Worm (Caenorhabditis elegans) whole organism, mixed stage, embryonic: ENCODE data around the gene lite-1.
A peak's percentile ranks its signal among the peaks of the same experiment; 100 is the strongest.

ENCODE experiments used
- M03D4.4 ChIP-seq: sonication (generic microtip); optimal IDR thresholded peaks from 2 replicates; lab custom pipeline; 2017; ENCODE audit warnings: mild to moderate bottlenecking, missing genetic modification characterization, missing compliant biosample characterization
- bed-3 ChIP-seq: fragments of 200-800 bp; sonication (Bioruptor generic); optimal IDR thresholded peaks from 3 replicates; lab custom pipeline; 2018; ENCODE audit warnings: mild to moderate bottlenecking, missing genetic modification characterization, moderate library complexity, missing compliant biosample characterization
- blmp-1 ChIP-seq: fragments of 150-350 bp; optimal IDR thresholded peaks from 2 replicates; lab custom pipeline; 2014; ENCODE audit warnings: missing biosample characterization, missing genetic modification characterization
- ceh-39 ChIP-seq: fragments of 150-350 bp; optimal IDR thresholded peaks from 2 replicates; lab custom pipeline; 2014; ENCODE audit warnings: missing biosample characterization, missing genetic modification characterization
- ceh-43 ChIP-seq: fragments of 200-800 bp; sonication (Bioruptor generic); optimal IDR thresholded peaks from 2 replicates; lab custom pipeline; 2018; ENCODE audit warnings: mild to moderate bottlenecking, missing genetic modification characterization, moderate library complexity, missing compliant biosample characterization
- ceh-83 ChIP-seq: fragments of 200-800 bp; sonication (Bioruptor generic); optimal IDR thresholded peaks from 2 replicates; lab custom pipeline; 2018; ENCODE audit warnings: mild to moderate bottlenecking, missing genetic modification characterization, missing compliant biosample characterization
- ces-1 ChIP-seq: fragments of 150-350 bp; optimal IDR thresholded peaks from 2 replicates; lab custom pipeline; 2014; ENCODE audit warnings: missing biosample characterization, missing genetic modification reagents, missing genetic modification characterization
- cnd-1 ChIP-seq: fragments of 200-800 bp; sonication (Bioruptor generic); optimal IDR thresholded peaks from 2 replicates; lab custom pipeline; 2018; ENCODE audit warnings: mild to moderate bottlenecking, missing genetic modification characterization, missing compliant biosample characterization
- drap-1 ChIP-seq: fragments of 200-800 bp; sonication (Bioruptor generic); optimal IDR thresholded peaks from 3 replicates; lab custom pipeline; 2018; ENCODE audit warnings: mild to moderate bottlenecking, missing genetic modification characterization, missing compliant biosample characterization
- elt-1 ChIP-seq: sonication (generic microtip); optimal IDR thresholded peaks from 2 replicates; lab custom pipeline; 2017; ENCODE audit warnings: missing genetic modification characterization, mild to moderate bottlenecking, missing compliant biosample characterization, antibody characterized with exemption, moderate library complexity, borderline replicate concordance; ENCODE audit not compliant: insufficient read depth
- elt-3 ChIP-seq: fragments of 150-350 bp; optimal IDR thresholded peaks from 2 replicates; lab custom pipeline; 2014; ENCODE audit warnings: missing biosample characterization, missing genetic modification characterization
- flh-1 ChIP-seq: fragments of 200-800 bp; sonication (Bioruptor generic); optimal IDR thresholded peaks from 2 replicates; lab custom pipeline; 2018; ENCODE audit warnings: mild to moderate bottlenecking, missing genetic modification characterization, moderate library complexity, missing compliant biosample characterization
- ham-2 ChIP-seq: fragments of 200-800 bp; sonication (Bioruptor generic); optimal IDR thresholded peaks from 2 replicates; lab custom pipeline; 2018; ENCODE audit warnings: mild to moderate bottlenecking, missing genetic modification characterization, missing compliant biosample characterization
- hlh-1 ChIP-seq: fragments of 150-350 bp; optimal IDR thresholded peaks from 2 replicates; lab custom pipeline; 2014; ENCODE audit warnings: missing biosample characterization, missing genetic modification reagents, missing genetic modification characterization
- lin-13 ChIP-seq: fragments of 150-350 bp; optimal IDR thresholded peaks from 2 replicates; lab custom pipeline; 2014; ENCODE audit warnings: missing biosample characterization, missing genetic modification characterization
- lin-32 ChIP-seq: fragments of 200-800 bp; sonication (Bioruptor generic); optimal IDR thresholded peaks from 2 replicates; lab custom pipeline; 2018; ENCODE audit warnings: mild to moderate bottlenecking, missing genetic modification characterization, missing compliant biosample characterization
- mab-5 ChIP-seq: fragments of 150-350 bp; optimal IDR thresholded peaks from 2 replicates; lab custom pipeline; 2014; ENCODE audit warnings: missing biosample characterization, missing genetic modification characterization
- mep-1 ChIP-seq: fragments of 150-350 bp; optimal IDR thresholded peaks from 2 replicates; lab custom pipeline; 2017; ENCODE audit warnings: missing biosample characterization, missing genetic modification reagents, missing genetic modification characterization, inconsistent platforms
- mls-2 ChIP-seq: sonication (generic microtip); optimal IDR thresholded peaks from 2 replicates; lab custom pipeline; 2016; ENCODE audit warnings: mild to moderate bottlenecking, missing genetic modification characterization, moderate library complexity, missing compliant biosample characterization
- nhr-12 ChIP-seq: fragments of 150-350 bp; optimal IDR thresholded peaks from 2 replicates; lab custom pipeline; 2014; ENCODE audit warnings: missing biosample characterization, missing genetic modification characterization
- nhr-2 ChIP-seq: fragments of 150-350 bp; optimal IDR thresholded peaks from 2 replicates; lab custom pipeline; 2014; ENCODE audit warnings: missing biosample characterization, missing genetic modification characterization
- nhr-237 ChIP-seq: fragments of 150-350 bp; optimal IDR thresholded peaks from 2 replicates; lab custom pipeline; 2014; ENCODE audit warnings: missing biosample characterization, missing genetic modification characterization
- nhr-76 ChIP-seq: sonication (generic microtip); optimal IDR thresholded peaks from 2 replicates; lab custom pipeline; 2017; ENCODE audit warnings: missing biosample characterization, missing genetic modification characterization
- pha-4 ChIP-seq: fragments of 150-350 bp; optimal IDR thresholded peaks from 2 replicates; lab custom pipeline; 2018; ENCODE audit warnings: missing biosample characterization, missing genetic modification reagents, missing genetic modification characterization
- snpc-4 ChIP-seq: fragments of 150-350 bp; optimal IDR thresholded peaks from 2 replicates; lab custom pipeline; 2014; ENCODE audit warnings: missing biosample characterization, missing genetic modification characterization
- sptf-1 ChIP-seq: sonication (generic microtip); optimal IDR thresholded peaks from 2 replicates; lab custom pipeline; 2017; ENCODE audit warnings: mild to moderate bottlenecking, missing genetic modification characterization, moderate library complexity, missing compliant biosample characterization
- unc-120 ChIP-seq: sonication (generic microtip); optimal IDR thresholded peaks from 2 replicates; lab custom pipeline; 2017; ENCODE audit warnings: missing genetic modification characterization, missing compliant biosample characterization; ENCODE audit not compliant: poor library complexity, severe bottlenecking
- unc-39 ChIP-seq: fragments of 150-350 bp; optimal IDR thresholded peaks from 2 replicates; lab custom pipeline; 2014; ENCODE audit warnings: missing biosample characterization, missing genetic modification characterization
- unc-62 ChIP-seq: fragments of 150-350 bp; optimal IDR thresholded peaks from 2 replicates; lab custom pipeline; 2014; ENCODE audit warnings: missing biosample characterization, missing genetic modification reagents, missing genetic modification characterization
- zip-8 ChIP-seq: fragments of 150-350 bp; optimal IDR thresholded peaks from 2 replicates; lab custom pipeline; 2014; ENCODE audit warnings: missing biosample characterization, missing genetic modification characterization
- ztf-11 ChIP-seq: fragments of 150-350 bp; optimal IDR thresholded peaks from 2 replicates; lab custom pipeline; 2014; ENCODE audit warnings: missing biosample characterization, missing genetic modification characterization

Gene lite-1

ce11 chrX:6253160-6253559, 22.6 kb upstream of the lite-1 start:
- TF ChIP-seq ceh-43 (GFP tag; lab: Kevin White, UChicago) (no peak), pha-4 (no peak), elt-3 (no peak), nhr-12 (tag; lab: Kevin White, UChicago) (no peak), hlh-1 (tag; lab: Kevin White, UChicago) (no peak), unc-62 (GFP tag; lab: Kevin White, UChicago) (no peak), unc-39 (no peak), ceh-39 (tag; lab: Kevin White, UChicago) (no peak), ztf-11 (no peak), nhr-76 (no peak), M03D4.4 (tag; lab: Kevin White, UChicago) (no peak), cnd-1 (no peak)

- TF ChIP-seq sptf-1 (tag; lab: Kevin White, UChicago) (no peak), nhr-2 (tag; lab: Kevin White, UChicago) (no peak), flh-1 (no peak), elt-1 (no peak), zip-8 (tag; lab: Kevin White, UChicago) (no peak), M03D4.4 (tag; lab: Kevin White, UChicago) (no peak), bed-3 (GFP tag; lab: Kevin White, UChicago) (no peak), nhr-237 (tag; lab: Kevin White, UChicago) (no peak), lin-32 (no peak), unc-62 (GFP tag; lab: Kevin White, UChicago) (no peak), ceh-39 (tag; lab: Kevin White, UChicago) (no peak), ceh-43 (GFP tag; lab: Kevin White, UChicago) (no peak), unc-120 (tag; lab: Kevin White, UChicago) (no peak), mep-1 (tag; lab: Kevin White, UChicago) (no peak), nhr-76 (no peak), mab-5 (no peak), ztf-11 (no peak), blmp-1 (tag; lab: Kevin White, UChicago) (no peak), elt-3 (no peak), cnd-1 (no peak)
- TF ChIP-seq, all 35 proteins: peak for 0
Observed at ce11 chrX:6252752-6253151, 22.2 kb upstream of the lite-1 start.

- TF ChIP-seq ham-2 (GFP tag; lab: Kevin White, UChicago) (peak; percentile 8), mls-2 (tag; lab: Kevin White, UChicago) (peak; percentile 18), elt-3 (peak; percentile 48), nhr-76 (no peak), lin-13 (peak; percentile 19), ceh-43 (GFP tag; lab: Kevin White, UChicago) (no peak), cnd-1 (peak; percentile 17), unc-120 (tag; lab: Kevin White, UChicago) (peak; percentile 32), unc-62 (GFP tag; lab: Kevin White, UChicago) (no peak), sptf-1 (tag; lab: Kevin White, UChicago) (peak; percentile 19), drap-1 (peak; percentile 45), ceh-83 (GFP tag; lab: Kevin White, UChicago) (no peak)
Observed at ce11 chrX:6251947-6252617, 21.5 kb upstream of the lite-1 start.

ce11 chrX:6251321-6251720, 20.8 kb upstream of the lite-1 start:
- no peak for TF ChIP-seq drap-1
- TF ChIP-seq nhr-2 (tag; lab: Kevin White, UChicago), result no peak
- TF ChIP-seq ces-1, result peak; percentile 16
- TF ChIP-seq blmp-1 (tag; lab: Kevin White, UChicago), result no peak
- no peak for TF ChIP-seq bed-3 (GFP tag; lab: Kevin White, UChicago)
- no peak for TF ChIP-seq M03D4.4 (tag; lab: Kevin White, UChicago)
- no peak for TF ChIP-seq nhr-237 (tag; lab: Kevin White, UChicago)
- no peak for TF ChIP-seq snpc-4 (tag; lab: Kevin White, UChicago)
- no peak for TF ChIP-seq ceh-39 (tag; lab: Kevin White, UChicago)
- no peak for TF ChIP-seq nhr-76
- TF ChIP-seq elt-1, result peak; percentile 49
- no peak for TF ChIP-seq nhr-12 (tag; lab: Kevin White, UChicago)
- TF ChIP-seq, all 35 proteins: peak for 2

- no peak for TF ChIP-seq mep-1 (tag; lab: Kevin White, UChicago)
- TF ChIP-seq ces-1, result peak; percentile 88
- TF ChIP-seq, all 35 proteins: peak for 1
Observed at ce11 chrX:6250866-6251265, 20.3 kb upstream of the lite-1 start.
